Worm (Caenorhabditis elegans) whole organism, young adult: ENCODE measurements around the gene C43G2.3.

Experiments used
- B0019.2 ChIP-seq: fragments of 200-800 bp; sonication (Bioruptor generic); conservative IDR thresholded peaks from 2 replicates; pipeline ENCODE4 v1.3.6; 2022; ENCODE audit warnings: missing genetic modification reagents, missing genetic modification characterization, missing compliant biosample characterization
- B0035.1 ChIP-seq: sonication (generic microtip); optimal IDR thresholded peaks from 2 replicates; lab custom pipeline; 2016; ENCODE audit warnings: missing genetic modification characterization, mild to moderate bottlenecking, missing compliant biosample characterization, missing genotype, missing genetic modification reagents
- C17E4.6 ChIP-seq: fragments of 200-800 bp; sonication (Bioruptor generic); IDR thresholded peaks from 2 replicates; pipeline ENCODE4 v1.3.6; 2022; ENCODE audit warnings: missing genetic modification reagents, missing genetic modification characterization, missing compliant biosample characterization
- D2030.7 ChIP-seq: fragments of 200-800 bp; sonication (Bioruptor generic); IDR thresholded peaks from 2 replicates; pipeline ENCODE4 v1.3.6; 2022; ENCODE audit warnings: missing genetic modification reagents, missing genetic modification characterization, missing compliant biosample characterization
- F10E7.11 ChIP-seq: sonication (generic microtip); optimal IDR thresholded peaks from 2 replicates; lab custom pipeline; 2017; ENCODE audit warnings: mild to moderate bottlenecking, missing genetic modification characterization, moderate library complexity, missing compliant biosample characterization
- F23B12.7 ChIP-seq: sonication (generic microtip); optimal IDR thresholded peaks from 2 replicates; lab custom pipeline; 2017; ENCODE audit warnings: missing genetic modification characterization, mild to moderate bottlenecking, missing compliant biosample characterization, antibody characterized with exemption, moderate library complexity; ENCODE audit not compliant: insufficient read depth
- F37B4.10 ChIP-seq: fragments of 200-800 bp; sonication (Bioruptor generic); IDR thresholded peaks from 2 replicates; pipeline ENCODE4 v1.3.6; 2022; ENCODE audit warnings: missing genetic modification characterization, missing compliant biosample characterization
- F52B5.7 ChIP-seq: sonication (generic microtip); optimal IDR thresholded peaks from 2 replicates; lab custom pipeline; 2016; ENCODE audit warnings: mild to moderate bottlenecking, missing genetic modification characterization, missing compliant biosample characterization
- F55B11.4 ChIP-seq: sonication (generic microtip); optimal IDR thresholded peaks from 2 replicates; lab custom pipeline; 2016; ENCODE audit warnings: missing compliant biosample characterization, missing genetic modification characterization, borderline replicate concordance; ENCODE audit not compliant: insufficient read depth
- F57C9.4 ChIP-seq: sonication (generic microtip); optimal IDR thresholded peaks from 2 replicates; lab custom pipeline; 2017; ENCODE audit warnings: mild to moderate bottlenecking, missing genetic modification characterization, missing compliant biosample characterization
- K12H6.12 ChIP-seq: fragments of 200-800 bp; sonication (Bioruptor generic); optimal IDR thresholded peaks from 2 replicates; lab custom pipeline; 2018; ENCODE audit warnings: mild to moderate bottlenecking, missing genetic modification characterization, missing compliant biosample characterization
- Y53G8AR.9 ChIP-seq: fragments of 200-800 bp; sonication (Bioruptor generic); conservative IDR thresholded peaks from 2 replicates; pipeline ENCODE4 v1.3.6; 2022; ENCODE audit warnings: missing genetic modification reagents, missing genetic modification characterization, missing compliant biosample characterization
- akir-1 ChIP-seq: fragments of 200-800 bp; sonication (Bioruptor generic); optimal IDR thresholded peaks from 2 replicates; lab custom pipeline; 2018; ENCODE audit warnings: mild to moderate bottlenecking, missing genetic modification characterization, moderate library complexity, missing compliant biosample characterization
- ama-1 ChIP-seq, 3 experiments: fragments of 150-350 bp in 1 of 3; sonication (generic microtip) in 2 of 3; optimal IDR thresholded peaks; 2 replicates each; lab custom pipeline; 2014 to 2018; ENCODE audit warnings: missing biosample characterization in 2 of 3, missing genetic modification characterization in 2 of 3, missing genetic modification reagents in 2 of 3
- aptf-3 ChIP-seq: fragments of 200-800 bp; sonication (Bioruptor generic); IDR thresholded peaks from 2 replicates; pipeline ENCODE4 v1.3.6; 2022; ENCODE audit warnings: missing genetic modification characterization, missing compliant biosample characterization
- attf-3 ChIP-seq: fragments of 200-800 bp; sonication (Bioruptor generic); conservative IDR thresholded peaks from 2 replicates; pipeline ENCODE4 v1.3.6; 2022; ENCODE audit warnings: missing genetic modification reagents, missing genetic modification characterization, missing compliant biosample characterization
- bed-1 ChIP-seq: fragments of 200-800 bp; sonication (Bioruptor generic); IDR thresholded peaks from 2 replicates; pipeline ENCODE4 v1.3.6; 2022; ENCODE audit warnings: missing genetic modification reagents, missing genetic modification characterization, missing compliant biosample characterization
- ccch-3 ChIP-seq: fragments of 200-800 bp; sonication (Bioruptor generic); optimal IDR thresholded peaks from 2 replicates; lab custom pipeline; 2018; ENCODE audit warnings: mild to moderate bottlenecking, missing genetic modification characterization, missing compliant biosample characterization
- cebp-2 ChIP-seq: fragments of 200-800 bp; sonication (Bioruptor generic); IDR thresholded peaks from 2 replicates; pipeline ENCODE4 v1.3.6; 2022; ENCODE audit warnings: missing genetic modification characterization, missing compliant biosample characterization
- ceh-100 ChIP-seq: fragments of 200-800 bp; sonication (Bioruptor generic); IDR thresholded peaks from 2 replicates; pipeline ENCODE4 v1.3.6; 2022; ENCODE audit warnings: missing genetic modification reagents, missing genetic modification characterization, missing compliant biosample characterization
- ceh-27 ChIP-seq: fragments of 200-800 bp; sonication (Bioruptor generic); optimal IDR thresholded peaks from 2 replicates; lab custom pipeline; 2018; ENCODE audit warnings: mild to moderate bottlenecking, missing genetic modification characterization, moderate library complexity, missing compliant biosample characterization
- ceh-58 ChIP-seq: fragments of 200-800 bp; sonication (Bioruptor generic); IDR thresholded peaks from 2 replicates; pipeline ENCODE4 v1.3.6; 2022; ENCODE audit warnings: missing genetic modification characterization, missing compliant biosample characterization
- ceh-91 ChIP-seq: fragments of 200-800 bp; sonication (Bioruptor generic); IDR thresholded peaks from 2 replicates; pipeline ENCODE4 v1.3.6; 2022; ENCODE audit warnings: missing genetic modification reagents, missing genetic modification characterization, missing compliant biosample characterization
- dpl-1 ChIP-seq: fragments of 150-350 bp; optimal IDR thresholded peaks from 2 replicates; lab custom pipeline; 2014; ENCODE audit warnings: missing biosample characterization, missing genetic modification reagents, missing genetic modification characterization
- gei-17 ChIP-seq: fragments of 200-800 bp; sonication (Bioruptor generic); optimal IDR thresholded peaks from 2 replicates; lab custom pipeline; 2018; ENCODE audit warnings: mild to moderate bottlenecking, missing genetic modification characterization, missing compliant biosample characterization
- hlh-26 ChIP-seq: fragments of 200-800 bp; sonication (Bioruptor generic); conservative IDR thresholded peaks from 2 replicates; pipeline ENCODE4 v1.3.6; 2022; ENCODE audit warnings: missing genetic modification reagents, missing genetic modification characterization, missing compliant biosample characterization
- hmg-20 ChIP-seq: fragments of 200-800 bp; sonication (Bioruptor generic); IDR thresholded peaks from 2 replicates; pipeline ENCODE4 v1.3.6; 2022; ENCODE audit warnings: missing genetic modification reagents, missing genetic modification characterization, missing compliant biosample characterization
- hsf-1 ChIP-seq: fragments of 200-800 bp; sonication (Bioruptor generic); IDR thresholded peaks from 2 replicates; pipeline ENCODE4 v1.3.6; 2022; ENCODE audit warnings: missing genetic modification reagents, missing genetic modification characterization, missing compliant biosample characterization
- lin-35 ChIP-seq, 3 experiments: fragments of 150-350 bp in 2 of 3; sonication (generic microtip) in 1 of 3; optimal IDR thresholded peaks; 2 replicates each; lab custom pipeline; 2014 to 2018; ENCODE audit warnings: missing biosample characterization in 3 of 3, missing genetic modification characterization in 3 of 3, missing genetic modification reagents in 3 of 3
- lir-1 ChIP-seq: fragments of 200-800 bp; sonication (Bioruptor generic); conservative IDR thresholded peaks from 2 replicates; pipeline ENCODE4 v1.3.6; 2022; ENCODE audit warnings: missing genetic modification reagents, missing genetic modification characterization, missing compliant biosample characterization
- mel-28 ChIP-seq: sonication (generic microtip); optimal IDR thresholded peaks from 2 replicates; lab custom pipeline; 2016; ENCODE audit warnings: borderline replicate concordance, mild to moderate bottlenecking, missing genetic modification characterization, missing compliant biosample characterization
- nhr-27 ChIP-seq: fragments of 200-800 bp; sonication (Bioruptor generic); optimal IDR thresholded peaks from 2 replicates; lab custom pipeline; 2018; ENCODE audit warnings: mild to moderate bottlenecking, missing genetic modification characterization, moderate library complexity, missing compliant biosample characterization
- pbrm-1 ChIP-seq: fragments of 200-800 bp; sonication (Bioruptor generic); IDR thresholded peaks from 2 replicates; pipeline ENCODE4 v1.3.6; 2022; ENCODE audit warnings: missing genetic modification reagents, missing genetic modification characterization, missing compliant biosample characterization
- rcor-1 ChIP-seq: fragments of 200-800 bp; sonication (Bioruptor generic); IDR thresholded peaks from 2 replicates; pipeline ENCODE4 v1.3.6; 2022; ENCODE audit warnings: missing genetic modification reagents, missing genetic modification characterization, missing compliant biosample characterization
- repo-1 ChIP-seq: sonication (generic microtip); optimal IDR thresholded peaks from 2 replicates; lab custom pipeline; 2017; ENCODE audit warnings: mild to moderate bottlenecking, missing genetic modification characterization, missing compliant biosample characterization
- rpc-1 ChIP-seq, 2 experiments: fragments of 150-350 bp in 1 of 2; sonication (generic microtip) in 1 of 2; optimal IDR thresholded peaks; 2 replicates each; lab custom pipeline; 2014 to 2018; ENCODE audit warnings: missing biosample characterization in 1 of 2, missing genetic modification characterization in 1 of 2, missing genetic modification reagents in 1 of 2, missing genotype in 1 of 2
- sdz-38 ChIP-seq: sonication (generic microtip); optimal IDR thresholded peaks from 2 replicates; lab custom pipeline; 2016; ENCODE audit warnings: missing genotype, missing genetic modification characterization, missing compliant biosample characterization
- snpc-4 ChIP-seq, 5 experiments: fragments of 150-350 bp in 1 of 5; sonication (generic microtip) in 4 of 5; optimal IDR thresholded peaks; 2 replicates each; lab custom pipeline; 2014 to 2018; ENCODE audit warnings: missing genetic modification characterization in 5 of 5, missing biosample characterization in 3 of 5, antibody characterized with exemption in 2 of 5, mild to moderate bottlenecking in 2 of 5, missing compliant biosample characterization in 2 of 5, missing genotype in 2 of 5, moderate library complexity in 2 of 5, missing genetic modification reagents in 1 of 5
- somi-1 ChIP-seq: fragments of 200-800 bp; sonication (Bioruptor generic); optimal IDR thresholded peaks from 2 replicates; lab custom pipeline; 2018; ENCODE audit warnings: mild to moderate bottlenecking, missing genetic modification characterization, missing compliant biosample characterization
- tbx-9 ChIP-seq: sonication (generic microtip); optimal IDR thresholded peaks from 2 replicates; lab custom pipeline; 2016; ENCODE audit warnings: borderline replicate concordance, missing genetic modification characterization, inconsistent platforms, missing compliant biosample characterization
- unc-62 ChIP-seq: fragments of 150-350 bp; optimal IDR thresholded peaks from 2 replicates; lab custom pipeline; 2014; ENCODE audit warnings: missing biosample characterization, missing genetic modification reagents, missing genetic modification characterization
- ztf-22 ChIP-seq: fragments of 200-800 bp; sonication (Bioruptor generic); optimal IDR thresholded peaks from 2 replicates; lab custom pipeline; 2018; ENCODE audit warnings: mild to moderate bottlenecking, missing genetic modification characterization, moderate library complexity, missing compliant biosample characterization
- ztf-25 ChIP-seq: fragments of 200-800 bp; sonication (Bioruptor generic); IDR thresholded peaks from 2 replicates; pipeline ENCODE4 v1.3.6; 2022; ENCODE audit warnings: missing genetic modification reagents, missing genetic modification characterization, missing compliant biosample characterization
- ztf-26 ChIP-seq: sonication (generic microtip); optimal IDR thresholded peaks from 2 replicates; lab custom pipeline; 2017; ENCODE audit warnings: missing genetic modification characterization, missing compliant biosample characterization
- ztf-28 ChIP-seq: fragments of 200-800 bp; sonication (Bioruptor generic); IDR thresholded peaks from 2 replicates; pipeline ENCODE4 v1.3.6; 2022; ENCODE audit warnings: missing genetic modification reagents, missing genetic modification characterization, missing compliant biosample characterization

The C43G2.3 gene

DNA sequence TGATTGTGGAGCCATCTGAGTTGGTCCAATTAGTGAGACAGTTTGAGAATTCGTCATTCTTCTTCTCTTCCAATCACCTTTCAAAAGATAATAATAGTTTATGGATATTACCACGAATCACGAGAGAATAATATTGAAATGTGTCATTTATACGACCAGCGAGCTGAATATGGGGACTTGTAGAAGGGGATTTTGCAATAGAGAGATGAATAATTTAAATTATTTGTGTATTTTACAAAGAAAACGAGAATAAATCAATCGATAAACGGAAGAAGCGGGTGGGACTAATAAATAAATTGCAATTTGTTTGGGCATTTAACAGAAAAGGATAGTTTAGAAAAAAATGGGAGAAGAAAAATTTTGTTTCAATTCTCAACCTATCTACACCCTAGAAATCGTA, 4.6 kb downstream of the C43G2.3 start, which contains the start of gene odr-8:
odr-8 (minus strand) TSS at position 101 of the 400 bp plus-strand sequence.
- no peak for TF ChIP-seq snpc-4 (GFP tag; optimal IDR thresholded peaks at IDR 0.05; lab: Kevin White, UChicago)
- peak in 1 of 4 experiments; percentile 50 for TF ChIP-seq snpc-4 (tag; optimal IDR thresholded peaks at IDR 0.05; lab: Kevin White, UChicago)
- no peak for TF ChIP-seq tbx-9

DNA sequence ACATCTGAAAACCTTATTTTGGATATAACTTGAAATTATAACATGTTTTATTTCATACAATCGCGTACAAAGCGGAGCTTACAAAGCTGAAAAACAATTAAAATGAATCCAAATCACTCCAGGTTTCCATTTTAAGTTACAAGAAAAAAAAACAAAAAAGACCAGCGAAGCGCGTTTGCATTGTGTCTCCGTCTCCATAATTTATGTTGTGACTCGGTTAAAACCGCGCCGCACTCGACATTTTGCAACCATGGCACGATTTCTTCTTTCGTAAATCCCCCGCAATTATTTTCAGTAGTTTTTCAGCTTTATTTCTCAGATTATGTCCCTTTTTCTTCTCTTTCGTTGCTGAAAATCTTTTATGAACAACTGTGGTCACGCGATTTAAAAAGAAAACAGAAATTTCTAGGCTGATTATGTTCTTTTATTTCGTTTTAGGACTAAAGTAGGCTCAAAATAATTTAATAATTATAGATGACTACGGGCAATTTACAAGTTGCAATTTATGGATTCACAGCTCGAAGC, 7.4 kb downstream of the C43G2.3 start, which contains the start of the genes F38A5.2 and dnj-11:
F38A5.2 (minus strand) TSS at position 4 of the 525 bp plus-strand sequence.
dnj-11 (plus strand) TSS at position 475 of the 525 bp plus-strand sequence.
- no peak for TF ChIP-seq F10E7.11
- no peak for TF ChIP-seq ama-1 (optimal IDR thresholded peaks at IDR 0.05; lab: Kevin White, UChicago)
- TF ChIP-seq ama-1 (GFP tag; optimal IDR thresholded peaks at IDR 0.05; lab: Kevin White, UChicago) = no peak
- no peak for TF ChIP-seq gei-17 (GFP tag; lab: Kevin White, UChicago)
- TF ChIP-seq rpc-1 (optimal IDR thresholded peaks at IDR 0.05; lab: Kevin White, UChicago) = peak; percentile 3
- TF ChIP-seq rpc-1 (tag; optimal IDR thresholded peaks at IDR 0.05; lab: Kevin White, UChicago) = no peak
- no peak for TF ChIP-seq attf-3 (GFP tag; lab: Robert Waterston, UW)
- TF ChIP-seq pbrm-1 (GFP tag; lab: Robert Waterston, UW) = peak; percentile 67
- TF ChIP-seq hlh-26 (GFP tag; lab: Robert Waterston, UW) = no peak
- no peak for TF ChIP-seq bed-1 (GFP tag; lab: Robert Waterston, UW)
- TF ChIP-seq unc-62 (GFP tag; lab: Kevin White, UChicago) = no peak
- TF ChIP-seq ccch-3 (GFP tag; lab: Kevin White, UChicago) = no peak
- TF ChIP-seq sdz-38 (tag; lab: Kevin White, UChicago) = no peak
- peak; percentile 90 for TF ChIP-seq F23B12.7 (tag; lab: Kevin White, UChicago)
- TF ChIP-seq hmg-20 (GFP tag; lab: Robert Waterston, UW) = no peak
- TF ChIP-seq F37B4.10 (GFP tag; lab: Robert Waterston, UW) = no peak
- peak; percentile 69 for TF ChIP-seq D2030.7 (GFP tag; lab: Robert Waterston, UW)
- no peak for TF ChIP-seq Y53G8AR.9
- no peak for TF ChIP-seq B0019.2 (GFP tag; lab: Robert Waterston, UW)
- TF ChIP-seq dpl-1 = peak; percentile 25
- no peak for TF ChIP-seq repo-1 (tag; lab: Kevin White, UChicago)
- no peak for TF ChIP-seq B0035.1 (tag; lab: Kevin White, UChicago)
- TF ChIP-seq ceh-100 = peak; percentile 54; the same call in 1 of the 2 replicates
- TF ChIP-seq F52B5.7 (tag; lab: Kevin White, UChicago) = no peak
- no peak for TF ChIP-seq F57C9.4
- peak; percentile 38; the same call in 1 of the 2 replicates for TF ChIP-seq rcor-1 (GFP tag; lab: Robert Waterston, UW)
- TF ChIP-seq ztf-22 (GFP tag; lab: Kevin White, UChicago) = no peak
- TF ChIP-seq mel-28 (tag; lab: Kevin White, UChicago) = no peak
- TF ChIP-seq ztf-28 (GFP tag; lab: Robert Waterston, UW) = no peak
- TF ChIP-seq F55B11.4 (tag; lab: Kevin White, UChicago) = no peak
- no peak for TF ChIP-seq ceh-58
- no peak for TF ChIP-seq somi-1 (GFP tag; lab: Kevin White, UChicago)
- TF ChIP-seq hsf-1 (GFP tag; lab: Robert Waterston, UW) = no peak
- peak; percentile 48 for TF ChIP-seq K12H6.12 (tag; lab: Kevin White, UChicago)
- peak; percentile 73 for TF ChIP-seq ceh-27 (GFP tag; lab: Kevin White, UChicago)
- no peak for TF ChIP-seq ceh-91 (GFP tag; lab: Robert Waterston, UW)
- TF ChIP-seq lin-35 (GFP tag; optimal IDR thresholded peaks at IDR 0.05; lab: Kevin White, UChicago) = peak in 1 of 3 experiments; percentile 43
- TF ChIP-seq nhr-27 (tag; lab: Kevin White, UChicago) = no peak
- no peak for TF ChIP-seq ztf-26 (tag; lab: Kevin White, UChicago)
- no peak for TF ChIP-seq cebp-2 (GFP tag; lab: Robert Waterston, UW)
- TF ChIP-seq akir-1 = no peak
- no peak for TF ChIP-seq C17E4.6 (GFP tag; lab: Robert Waterston, UW)
- no peak for TF ChIP-seq lir-1
- no peak for TF ChIP-seq ztf-25
- no peak for TF ChIP-seq aptf-3 (GFP tag; lab: Robert Waterston, UW)
